Worm (Caenorhabditis elegans) whole organism, L4 larva: ENCODE results near the gene C56A3.8.

ENCODE experiments used
- F10B5.3 ChIP-seq: sonication (generic microtip); optimal IDR thresholded peaks from 2 replicates; lab custom pipeline; 2016; ENCODE audit warnings: mild to moderate bottlenecking, missing genetic modification characterization, missing compliant biosample characterization
- aha-1 ChIP-seq: fragments of 150-350 bp; peaks from one replicate; lab custom pipeline; 2014; ENCODE audit warnings: missing biosample characterization, missing genetic modification characterization
- ama-1 ChIP-seq: fragments of 150-350 bp; optimal IDR thresholded peaks from 2 replicates; lab custom pipeline; 2014; ENCODE audit warnings: inconsistent platforms, mixed read lengths
- ceh-28 ChIP-seq: fragments of 150-350 bp; optimal IDR thresholded peaks from 2 replicates; lab custom pipeline; 2014; ENCODE audit warnings: missing biosample characterization, missing genetic modification reagents, missing genetic modification characterization
- egl-43 ChIP-seq: fragments of 200-800 bp; sonication (Bioruptor generic); IDR thresholded peaks from 2 replicates; pipeline ENCODE4 v1.3.6; 2022; ENCODE audit warnings: missing genetic modification reagents, missing genetic modification characterization, missing compliant biosample characterization
- lin-1 ChIP-seq: fragments of 200-800 bp; sonication (Bioruptor generic); IDR thresholded peaks from 2 replicates; pipeline ENCODE4 v1.3.6; 2022; ENCODE audit warnings: missing genetic modification reagents, missing genetic modification characterization, missing compliant biosample characterization
- lin-39 ChIP-seq: fragments of 150-350 bp; optimal IDR thresholded peaks from 2 replicates; lab custom pipeline; 2014; ENCODE audit warnings: missing biosample characterization, missing genetic modification reagents, missing genetic modification characterization
- lsy-2 ChIP-seq, 2 experiments: fragments of 150-350 bp in 1 of 2; sonication (generic microtip) in 1 of 2; optimal IDR thresholded peaks; 2 replicates each; lab custom pipeline; 2014 to 2017; ENCODE audit warnings: missing biosample characterization in 2 of 2, missing genetic modification characterization in 2 of 2
- mep-1 ChIP-seq: fragments of 150-350 bp; sonication (generic microtip); optimal IDR thresholded peaks from 3 replicates; lab custom pipeline; 2014; ENCODE audit warnings: missing biosample characterization, missing genetic modification characterization
- snpc-4 ChIP-seq: fragments of 150-350 bp; optimal IDR thresholded peaks from 2 replicates; lab custom pipeline; 2014; ENCODE audit warnings: missing biosample characterization, missing genetic modification characterization
- unc-39 ChIP-seq: sonication (generic microtip); optimal IDR thresholded peaks from 2 replicates; lab custom pipeline; 2017; ENCODE audit warnings: missing biosample characterization, missing genetic modification characterization
- unc-62 ChIP-seq, 3 experiments: fragments of 150-350 bp in 1 of 3; sonication (generic microtip); optimal IDR thresholded peaks in 2 of 3; peaks in 1 of 3; 1 replicate in 1 of 3; 2 replicates in 2 of 3; lab custom pipeline; 2014 to 2017; ENCODE audit warnings: missing biosample characterization in 3 of 3, missing genetic modification characterization in 3 of 3, missing genetic modification reagents in 3 of 3, missing genotype in 1 of 3
- ztf-11 ChIP-seq: fragments of 150-350 bp; optimal IDR thresholded peaks from 2 replicates; lab custom pipeline; 2014; ENCODE audit warnings: missing biosample characterization, missing genetic modification characterization

- TF ChIP-seq egl-43 (GFP tag; lab: Robert Waterston, UW) (no peak), lin-39 (tag; lab: Kevin White, UChicago) (no peak), F10B5.3 (tag; lab: Kevin White, UChicago) (no peak), ceh-28 (tag; lab: Kevin White, UChicago) (no peak), lsy-2 (tag; optimal IDR thresholded peaks at IDR 0.05; lab: Kevin White, UChicago) (no peak), ztf-11 (tag; lab: Kevin White, UChicago) (no peak), unc-39 (tag; lab: Kevin White, UChicago) (no peak), aha-1 (tag; lab: Kevin White, UChicago) (no peak), unc-62 (GFP tag; optimal IDR thresholded peaks at IDR 0.05 in 1 of 2; lab: Kevin White, UChicago) (no peak), unc-62 (tag; optimal IDR thresholded peaks at IDR 0.05; lab: Kevin White, UChicago) (no peak), ama-1 (lab: Kevin White, UChicago) (no peak), mep-1 (tag; lab: Kevin White, UChicago) (no peak), lin-1 (GFP tag; lab: Robert Waterston, UW) (no peak), snpc-4 (no peak)
These were observed at the start of gene C56A3.8 for ce11 chrV:13559978-13560377.
